Fruit fly (Drosophila melanogaster) whole organism, embryonic: Measurements from ENCODE around the gene CG8891.

Experiments
- Bgb ChIP-seq: fragments of 200-800 bp; sonication (Bioruptor generic); IDR thresholded peaks from 2 replicates; pipeline ENCODE4 v1.3.6; 2022; ENCODE audit warnings: missing biosample characterization, missing genetic modification characterization; ENCODE audit not compliant: partially characterized antibody
- CG10565 ChIP-seq: fragments of 200-800 bp; sonication (Bioruptor generic); optimal IDR thresholded peaks from 3 replicates; lab custom pipeline; 2016; ENCODE audit warnings: missing biosample characterization, mild to moderate bottlenecking, missing genetic modification characterization
- CG10979 ChIP-seq: fragments of 200-800 bp; sonication (Bioruptor generic); optimal IDR thresholded peaks from 2 replicates; lab custom pipeline; 2018; ENCODE audit warnings: missing biosample characterization, mild to moderate bottlenecking, missing genetic modification characterization, moderate library complexity
- CG11723 ChIP-seq: fragments of 200-800 bp; sonication (Bioruptor generic); optimal IDR thresholded peaks from 2 replicates; lab custom pipeline; 2017; ENCODE audit warnings: missing biosample characterization, mild to moderate bottlenecking, missing genetic modification characterization
- CG12104 ChIP-seq: fragments of 200-800 bp; sonication (Bioruptor generic); optimal IDR thresholded peaks from 3 replicates; lab custom pipeline; 2016; ENCODE audit warnings: missing biosample characterization, missing genetic modification characterization
- CG12219 ChIP-seq: fragments of 200-800 bp; sonication (Bioruptor generic); optimal IDR thresholded peaks from 3 replicates; lab custom pipeline; 2018; ENCODE audit warnings: missing biosample characterization, mild to moderate bottlenecking, missing genetic modification characterization
- CG12769 ChIP-seq: fragments of 200-800 bp; sonication (Bioruptor generic); optimal IDR thresholded peaks from 2 replicates; lab custom pipeline; 2019; ENCODE audit warnings: missing biosample characterization, mild to moderate bottlenecking, missing genetic modification characterization, moderate library complexity
- CG13624 ChIP-seq: fragments of 200-800 bp; sonication (Bioruptor generic); optimal IDR thresholded peaks from 2 replicates; lab custom pipeline; 2016; ENCODE audit warnings: missing biosample characterization, missing genetic modification characterization
- CG1529 ChIP-seq: fragments of 200-800 bp; sonication (Bioruptor generic); optimal IDR thresholded peaks from 3 replicates; lab custom pipeline; 2018; ENCODE audit warnings: missing biosample characterization, missing genetic modification characterization
- CG17328 ChIP-seq: fragments of 200-800 bp; sonication (Bioruptor generic); IDR thresholded peaks from 2 replicates; pipeline ENCODE4 v1.3.6; 2022; ENCODE audit warnings: missing biosample characterization, missing genetic modification characterization
- CG17361 ChIP-seq: fragments of 200-800 bp; sonication (Bioruptor generic); IDR thresholded peaks from 3 replicates; pipeline ENCODE4 v1.3.6; 2022; ENCODE audit warnings: missing biosample characterization, missing genetic modification characterization
- CG17912 ChIP-seq: fragments of 200-800 bp; sonication (Bioruptor generic); optimal IDR thresholded peaks from 2 replicates; lab custom pipeline; 2018; ENCODE audit warnings: missing biosample characterization, mild to moderate bottlenecking, missing genetic modification characterization
- CG18476 ChIP-seq: fragments of 200-800 bp; sonication (Bioruptor generic); optimal IDR thresholded peaks from 2 replicates; lab custom pipeline; 2016; ENCODE audit warnings: missing biosample characterization, mild to moderate bottlenecking, missing genetic modification characterization
- CG30020 ChIP-seq: fragments of 200-800 bp; optimal IDR thresholded peaks from 2 replicates; lab custom pipeline; 2019; ENCODE audit warnings: missing biosample characterization, mild to moderate bottlenecking, missing genetic modification characterization, moderate library complexity
- CG3065 ChIP-seq: fragments of 200-800 bp; sonication (Bioruptor generic); optimal IDR thresholded peaks from 2 replicates; lab custom pipeline; 2016; ENCODE audit warnings: missing biosample characterization, missing genetic modification characterization
- CG4328 ChIP-seq: fragments of 200-800 bp; sonication (Bioruptor generic); optimal IDR thresholded peaks from 3 replicates; lab custom pipeline; 2017; ENCODE audit warnings: missing biosample characterization, missing genetic modification reagents, missing genetic modification characterization
- CG4707 ChIP-seq: fragments of 200-800 bp; sonication (Bioruptor generic); optimal IDR thresholded peaks from 2 replicates; lab custom pipeline; 2018; ENCODE audit warnings: missing biosample characterization, mild to moderate bottlenecking, missing genetic modification characterization, moderate library complexity
- CG6254 ChIP-seq: fragments of 200-800 bp; sonication (Bioruptor generic); optimal IDR thresholded peaks from 3 replicates; lab custom pipeline; 2017; ENCODE audit warnings: mild to moderate bottlenecking, missing biosample characterization, missing genetic modification reagents, missing genetic modification characterization
- CG6683 ChIP-seq: fragments of 200-800 bp; sonication (Bioruptor generic); optimal IDR thresholded peaks from 2 replicates; lab custom pipeline; 2017; ENCODE audit warnings: missing biosample characterization, mild to moderate bottlenecking, missing genetic modification characterization, missing genetic modification reagents
- CG6689 ChIP-seq: fragments of 200-800 bp; sonication (Bioruptor generic); IDR thresholded peaks from 2 replicates; pipeline ENCODE4 v1.3.6; 2022; ENCODE audit warnings: missing biosample characterization, missing genetic modification characterization
- CG6813 ChIP-seq: fragments of 200-800 bp; sonication (Bioruptor generic); optimal IDR thresholded peaks from 2 replicates; lab custom pipeline; 2017; ENCODE audit warnings: missing biosample characterization, missing genetic modification characterization, mild to moderate bottlenecking, moderate library complexity, missing genetic modification reagents
- CG9609 ChIP-seq: fragments of 200-800 bp; sonication (Bioruptor generic); optimal IDR thresholded peaks from 3 replicates; lab custom pipeline; 2016; ENCODE audit warnings: missing biosample characterization, missing genetic modification characterization
- CTCF ChIP-seq: fragments of 200-800 bp; sonication (Bioruptor generic); optimal IDR thresholded peaks from 2 replicates; lab custom pipeline; 2017; ENCODE audit warnings: missing biosample characterization, mild to moderate bottlenecking, missing genetic modification characterization, moderate library complexity
- Dll ChIP-seq: fragments of 200-800 bp; sonication (Bioruptor generic); IDR thresholded peaks from 4 replicates; pipeline ENCODE4 v1.3.6; 2022; ENCODE audit warnings: missing biosample characterization, missing genetic modification characterization; ENCODE audit not compliant: partially characterized antibody
- Dp ChIP-seq: fragments of 200-800 bp; sonication (Bioruptor generic); optimal IDR thresholded peaks from 2 replicates; lab custom pipeline; 2018; ENCODE audit warnings: missing biosample characterization, mild to moderate bottlenecking, missing genetic modification characterization, moderate library complexity
- E2f2 ChIP-seq: fragments of 200-800 bp; sonication (Bioruptor generic); IDR thresholded peaks from 2 replicates; pipeline ENCODE4 v1.3.6; 2022; ENCODE audit warnings: missing biosample characterization, missing genetic modification characterization
- Hr39 ChIP-seq: fragments of >200 bp; optimal IDR thresholded peaks from 2 replicates; lab custom pipeline; 2017
- Hsf ChIP-seq: fragments of 200-800 bp; sonication (Bioruptor generic); optimal IDR thresholded peaks from 3 replicates; lab custom pipeline; 2016; ENCODE audit warnings: missing biosample characterization, missing genetic modification characterization
- Kr ChIP-seq: fragments of 200-800 bp; sonication (Bioruptor generic); optimal IDR thresholded peaks from 2 replicates; lab custom pipeline; 2017; ENCODE audit warnings: missing biosample characterization, mild to moderate bottlenecking, missing genetic modification characterization
- Lhr ChIP-seq: fragments of 200-800 bp; sonication (Bioruptor generic); optimal IDR thresholded peaks from 3 replicates; lab custom pipeline; 2017; ENCODE audit warnings: mild to moderate bottlenecking, missing biosample characterization, missing genetic modification reagents, missing genetic modification characterization
- Mad ChIP-seq: fragments of 200-800 bp; sonication (Bioruptor generic); optimal IDR thresholded peaks from 2 replicates; lab custom pipeline; 2016; ENCODE audit warnings: missing biosample characterization, missing genetic modification characterization
- Med ChIP-seq: fragments of 200-800 bp; sonication (Bioruptor generic); peaks from one replicate; lab custom pipeline; 2016; ENCODE audit warnings: missing biosample characterization, missing genetic modification characterization, mild to moderate bottlenecking, inconsistent platforms, moderate library complexity
- Mrtf ChIP-seq: fragments of 200-800 bp; sonication (Bioruptor generic); IDR thresholded peaks from 3 replicates; pipeline ENCODE4 v1.3.6; 2022; ENCODE audit warnings: missing biosample characterization, missing genetic modification characterization
- Oli ChIP-seq: fragments of 200-800 bp; sonication (Bioruptor generic); optimal IDR thresholded peaks from 2 replicates; lab custom pipeline; 2018; ENCODE audit warnings: missing biosample characterization, mild to moderate bottlenecking, missing genetic modification characterization, moderate library complexity
- Sox102F ChIP-seq: fragments of 200-800 bp; sonication (Bioruptor generic); optimal IDR thresholded peaks from 2 replicates; lab custom pipeline; 2018; ENCODE audit warnings: missing biosample characterization, mild to moderate bottlenecking, missing genetic modification characterization, moderate library complexity
- Xrp1 ChIP-seq: fragments of 200-800 bp; sonication (Bioruptor generic); IDR thresholded peaks from 2 replicates; pipeline ENCODE4 v1.3.6; 2022; ENCODE audit warnings: missing biosample characterization, missing genetic modification characterization
- ash1 ChIP-seq: fragments of 200-800 bp; sonication (Bioruptor generic); optimal IDR thresholded peaks from 2 replicates; lab custom pipeline; 2018; ENCODE audit warnings: missing biosample characterization, mild to moderate bottlenecking, missing genetic modification characterization
- bowl ChIP-seq: fragments of 200-800 bp; sonication (Bioruptor generic); IDR thresholded peaks from 2 replicates; pipeline ENCODE4 v1.3.6; 2022; ENCODE audit warnings: missing biosample characterization, missing genetic modification characterization
- bsh ChIP-seq, 2 experiments: fragments of 200-800 bp; sonication (Bioruptor generic); optimal IDR thresholded peaks; 2 replicates each; lab custom pipeline; 2017 to 2018; ENCODE audit warnings: mild to moderate bottlenecking in 2 of 2, missing biosample characterization in 2 of 2, missing genetic modification characterization in 2 of 2, moderate library complexity in 1 of 2
- caup ChIP-seq: fragments of 200-800 bp; sonication (Bioruptor generic); optimal IDR thresholded peaks from 3 replicates; lab custom pipeline; 2017; ENCODE audit warnings: missing biosample characterization, mild to moderate bottlenecking, missing genetic modification characterization, moderate library complexity; ENCODE audit not compliant: severe bottlenecking
- cwo ChIP-seq: fragments of 200-800 bp; sonication (Bioruptor generic); optimal IDR thresholded peaks from 3 replicates; lab custom pipeline; 2017; ENCODE audit warnings: missing biosample characterization, missing genetic modification characterization, mild to moderate bottlenecking, moderate library complexity, missing genetic modification reagents
- insv ChIP-seq, 2 experiments: fragments of 200-800 bp; sonication (Bioruptor generic); optimal IDR thresholded peaks; 3 replicates each; lab custom pipeline; 2016 to 2018; ENCODE audit warnings: missing biosample characterization in 2 of 2, missing genetic modification characterization in 2 of 2
- knrl ChIP-seq: fragments of 200-800 bp; sonication (Bioruptor generic); IDR thresholded peaks from 3 replicates; pipeline ENCODE4 v1.3.6; 2022; ENCODE audit warnings: missing biosample characterization, missing genetic modification characterization; ENCODE audit not compliant: partially characterized antibody
- mam ChIP-seq: fragments of 200-800 bp; sonication (Bioruptor generic); optimal IDR thresholded peaks from 3 replicates; lab custom pipeline; 2016; ENCODE audit warnings: missing biosample characterization, missing genetic modification characterization
- peb ChIP-seq: fragments of 200-800 bp; sonication (Bioruptor generic); IDR thresholded peaks from 2 replicates; pipeline ENCODE4 v1.3.6; 2022; ENCODE audit warnings: missing biosample characterization, missing genetic modification characterization
- phol ChIP-seq: fragments of 200-800 bp; sonication (Bioruptor generic); optimal IDR thresholded peaks from 3 replicates; lab custom pipeline; 2018; ENCODE audit warnings: missing biosample characterization, mild to moderate bottlenecking, missing genetic modification characterization, moderate library complexity
- pita ChIP-seq: fragments of 200-800 bp; sonication (Bioruptor generic); optimal IDR thresholded peaks from 2 replicates; lab custom pipeline; 2017; ENCODE audit warnings: missing biosample characterization, mild to moderate bottlenecking, missing genetic modification characterization
- rib ChIP-seq: fragments of 200-800 bp; sonication (Bioruptor generic); IDR thresholded peaks from 2 replicates; pipeline ENCODE4 v1.3.6; 2022; ENCODE audit warnings: missing biosample characterization, missing genetic modification characterization
- salm ChIP-seq: fragments of 200-800 bp; sonication (Bioruptor generic); optimal IDR thresholded peaks from 2 replicates; lab custom pipeline; 2018; ENCODE audit warnings: missing biosample characterization, mild to moderate bottlenecking, missing genetic modification characterization
- sens-2 ChIP-seq: fragments of 200-800 bp; sonication (Bioruptor generic); IDR thresholded peaks from 2 replicates; pipeline ENCODE4 v1.3.6; 2022; ENCODE audit warnings: missing biosample characterization, missing genetic modification characterization

Gene CG8891

dm6 chr2L:4999389-5000032 is 20.3 kb upstream of the CG8891 start (continued):
- TF ChIP-seq CG6683 (GFP tag; lab: Kevin White, UChicago) (no peak), Mrtf (GFP tag; lab: Robert Waterston, UW) (peak; percentile 77; the same call in 2 of the 3 replicates), Sox102F (GFP tag; lab: Kevin White, UChicago) (peak; percentile 76), ash1 (GFP tag; lab: Kevin White, UChicago) (no peak), CG1529 (GFP tag; lab: Kevin White, UChicago) (no peak), CG6254 (peak; percentile 34), Hr39 (lab: Kevin White, UChicago) (no peak), CTCF (GFP tag; lab: Kevin White, UChicago) (peak; percentile 26), CG13624 (GFP tag; lab: Kevin White, UChicago) (peak; percentile 55), CG4707 (GFP tag; lab: Kevin White, UChicago) (peak; percentile 56), cwo (GFP tag; lab: Kevin White, UChicago) (peak; percentile 41), CG4328 (GFP tag; lab: Kevin White, UChicago) (peak; percentile 31), E2f2 (GFP tag; lab: Robert Waterston, UW) (peak; percentile 19; the same call in 1 of the 2 replicates), bsh (GFP tag; optimal IDR thresholded peaks at IDR 0.05; lab: Kevin White, UChicago) (peak; percentile 18 to 74), knrl (GFP tag; lab: Robert Waterston, UW) (no peak), CG10565 (GFP tag; lab: Kevin White, UChicago) (no peak), CG6813 (GFP tag; lab: Kevin White, UChicago) (peak; percentile 53), CG17912 (GFP tag; lab: Kevin White, UChicago) (no peak), caup (GFP tag; lab: Kevin White, UChicago) (peak; percentile 41), Med (GFP tag; lab: Kevin White, UChicago) (peak; percentile 96), Bgb (GFP tag; lab: Robert Waterston, UW) (no peak), rib (GFP tag; lab: Robert Waterston, UW) (peak; percentile 56; the same call in 1 of the 2 replicates), CG17361 (GFP tag; lab: Robert Waterston, UW) (peak; percentile 15; the same call in 1 of the 3 replicates), CG10979 (peak; percentile 61), CG12219 (GFP tag; lab: Kevin White, UChicago) (peak; percentile 58), Lhr (GFP tag; lab: Kevin White, UChicago) (peak; percentile 26), Oli (tag; lab: Kevin White, UChicago) (peak; percentile 74), Xrp1 (peak; percentile 73), CG12769 (tag; lab: Kevin White, UChicago) (peak; percentile 76), CG30020 (tag; lab: Kevin White, UChicago) (no peak), Dp (GFP tag; lab: Kevin White, UChicago) (no peak), pita (GFP tag; lab: Kevin White, UChicago) (no peak), CG6689 (peak; percentile 76), Hsf (peak; percentile 68), bowl (GFP tag; lab: Robert Waterston, UW) (no peak), CG11723 (GFP tag; lab: Kevin White, UChicago) (peak; percentile 39), Dll (GFP tag; lab: Robert Waterston, UW) (no peak), mam (GFP tag; lab: Kevin White, UChicago) (peak; percentile 64), CG9609 (GFP tag; lab: Kevin White, UChicago) (peak; percentile 28), peb (GFP tag; lab: Robert Waterston, UW) (no peak), phol (peak; percentile 74), insv (GFP tag; optimal IDR thresholded peaks at IDR 0.05; lab: Kevin White, UChicago) (no peak), CG17328 (GFP tag; lab: Robert Waterston, UW) (peak; percentile 74), Mad (GFP tag; lab: Kevin White, UChicago) (peak; percentile 41), Kr (GFP tag; lab: Kevin White, UChicago) (no peak), CG3065 (GFP tag; lab: Kevin White, UChicago) (no peak), CG12104 (GFP tag; lab: Kevin White, UChicago) (peak; percentile 39), CG18476 (GFP tag; lab: Kevin White, UChicago) (peak; percentile 30), sens-2 (GFP tag; lab: Robert Waterston, UW) (peak; percentile 38; the same call in 1 of the 2 replicates), salm (peak; percentile 59)
